Worm (Caenorhabditis elegans) whole organism, L1 larva: Measurements from ENCODE around the gene lfi-1.

Experiments
- C34B4.2 ChIP-seq: sonication (generic microtip); optimal IDR thresholded peaks from 2 replicates; lab custom pipeline; 2017; ENCODE audit warnings: mild to moderate bottlenecking, missing genetic modification characterization, missing compliant biosample characterization
- F16B12.6 ChIP-seq: fragments of 150-350 bp; optimal IDR thresholded peaks from 2 replicates; lab custom pipeline; 2014; ENCODE audit warnings: missing biosample characterization, missing genetic modification characterization
- aha-1 ChIP-seq: fragments of 150-350 bp; optimal IDR thresholded peaks from 2 replicates; lab custom pipeline; 2014; ENCODE audit warnings: missing biosample characterization, missing genetic modification characterization
- alr-1 ChIP-seq: fragments of 200-800 bp; sonication (Bioruptor generic); optimal IDR thresholded peaks from 2 replicates; lab custom pipeline; 2018; ENCODE audit warnings: borderline replicate concordance, mild to moderate bottlenecking, missing genetic modification characterization, missing compliant biosample characterization
- ceh-8 ChIP-seq: fragments of 200-800 bp; sonication (Bioruptor generic); optimal IDR thresholded peaks from 2 replicates; lab custom pipeline; 2018; ENCODE audit warnings: mild to moderate bottlenecking, missing genetic modification characterization, moderate library complexity, missing compliant biosample characterization
- ceh-88 ChIP-seq: fragments of 200-800 bp; sonication (Bioruptor generic); IDR thresholded peaks from 2 replicates; pipeline ENCODE4 v1.3.6; 2022; ENCODE audit warnings: missing genetic modification characterization, missing compliant biosample characterization
- ces-1 ChIP-seq: fragments of 150-350 bp; optimal IDR thresholded peaks from 2 replicates; lab custom pipeline; 2014; ENCODE audit warnings: missing biosample characterization, missing genetic modification reagents, missing genetic modification characterization
- efl-1 ChIP-seq, 4 experiments: fragments of 150-350 bp; optimal IDR thresholded peaks in 3 of 4; peaks in 1 of 4; 1 replicate in 1 of 4; 2 replicates in 3 of 4; lab custom pipeline; 2014; ENCODE audit warnings: missing biosample characterization in 2 of 4, missing genetic modification characterization in 2 of 4, missing genetic modification reagents in 2 of 4
- egl-13 ChIP-seq: sonication (generic microtip); optimal IDR thresholded peaks from 2 replicates; lab custom pipeline; 2016; ENCODE audit warnings: missing genotype, missing genetic modification reagents, missing genetic modification characterization, missing compliant biosample characterization
- egl-27 ChIP-seq, 2 experiments: fragments of 150-350 bp in 1 of 2; sonication (generic microtip); optimal IDR thresholded peaks; 3 replicates each; lab custom pipeline; 2017 to 2018; ENCODE audit warnings: missing biosample characterization in 2 of 2, missing genetic modification characterization in 2 of 2, missing genetic modification reagents in 2 of 2
- elt-3 ChIP-seq, 6 experiments: fragments of 150-350 bp in 1 of 6; sonication (generic microtip); optimal IDR thresholded peaks; 2 replicates each; lab custom pipeline; 2017 to 2018; ENCODE audit warnings: missing biosample characterization in 6 of 6, missing genetic modification characterization in 6 of 6, inconsistent platforms in 1 of 6
- ets-5 ChIP-seq: fragments of 200-800 bp; sonication (Bioruptor generic); IDR thresholded peaks from 2 replicates; pipeline ENCODE4 v1.3.6; 2022; ENCODE audit warnings: missing genetic modification characterization, missing compliant biosample characterization
- fkh-10 ChIP-seq: sonication (generic microtip); optimal IDR thresholded peaks from 2 replicates; lab custom pipeline; 2017; ENCODE audit warnings: missing biosample characterization, missing genetic modification reagents, missing genetic modification characterization
- fkh-4 ChIP-seq: sonication (generic microtip); optimal IDR thresholded peaks from 2 replicates; lab custom pipeline; 2016; ENCODE audit warnings: missing compliant biosample characterization, missing genetic modification characterization, borderline replicate concordance
- fkh-8 ChIP-seq: sonication (generic microtip); optimal IDR thresholded peaks from 2 replicates; lab custom pipeline; 2016; ENCODE audit warnings: mild to moderate bottlenecking, missing genetic modification characterization, missing compliant biosample characterization
- fos-1 ChIP-seq: fragments of 150-350 bp; optimal IDR thresholded peaks from 2 replicates; lab custom pipeline; 2014; ENCODE audit warnings: missing biosample characterization, missing genetic modification characterization
- hlh-4 ChIP-seq: sonication (generic microtip); optimal IDR thresholded peaks from 2 replicates; lab custom pipeline; 2016; ENCODE audit warnings: mild to moderate bottlenecking, missing genetic modification characterization, missing compliant biosample characterization
- lin-13 ChIP-seq: fragments of 150-350 bp; optimal IDR thresholded peaks from 2 replicates; lab custom pipeline; 2014; ENCODE audit warnings: missing biosample characterization, missing genetic modification reagents, missing genetic modification characterization
- lin-14 ChIP-seq: fragments of 200-800 bp; sonication (Bioruptor generic); optimal IDR thresholded peaks from 2 replicates; lab custom pipeline; 2018; ENCODE audit warnings: mild to moderate bottlenecking, missing genetic modification characterization, moderate library complexity, missing compliant biosample characterization
- lin-35 ChIP-seq, 2 experiments: fragments of 150-350 bp; optimal IDR thresholded peaks; 2 replicates each; lab custom pipeline; 2014; ENCODE audit warnings: missing biosample characterization in 2 of 2, missing genetic modification characterization in 2 of 2, missing genetic modification reagents in 2 of 2
- lir-3 ChIP-seq: sonication (generic microtip); optimal IDR thresholded peaks from 2 replicates; lab custom pipeline; 2016; ENCODE audit warnings: mild to moderate bottlenecking, missing genetic modification characterization, moderate library complexity, missing compliant biosample characterization; ENCODE audit not compliant: poor library complexity
- mab-9 ChIP-seq: fragments of 200-800 bp; sonication (Bioruptor generic); IDR thresholded peaks from 2 replicates; pipeline ENCODE4 v1.3.6; 2022; ENCODE audit warnings: missing genetic modification reagents, missing genetic modification characterization, missing compliant biosample characterization
- mef-2 ChIP-seq: fragments of 150-350 bp; optimal IDR thresholded peaks from 2 replicates; lab custom pipeline; 2014; ENCODE audit warnings: missing biosample characterization, missing genetic modification characterization
- nhr-12 ChIP-seq: sonication (generic microtip); optimal IDR thresholded peaks from 2 replicates; lab custom pipeline; 2017; ENCODE audit warnings: missing biosample characterization, missing genetic modification characterization
- nhr-20 ChIP-seq: sonication (generic microtip); optimal IDR thresholded peaks from 2 replicates; lab custom pipeline; 2016; ENCODE audit warnings: mild to moderate bottlenecking, missing genetic modification characterization, missing compliant biosample characterization
- nhr-47 ChIP-seq: sonication (generic microtip); optimal IDR thresholded peaks from 2 replicates; lab custom pipeline; 2016; ENCODE audit warnings: mild to moderate bottlenecking, missing genetic modification characterization, moderate library complexity, missing compliant biosample characterization
- nhr-76 ChIP-seq: sonication (generic microtip); optimal IDR thresholded peaks from 2 replicates; lab custom pipeline; 2017; ENCODE audit warnings: missing biosample characterization, missing genetic modification characterization
- nhr-90 ChIP-seq: sonication (generic microtip); optimal IDR thresholded peaks from 2 replicates; lab custom pipeline; 2016; ENCODE audit warnings: mild to moderate bottlenecking, missing genetic modification characterization, missing compliant biosample characterization; ENCODE audit not compliant: poor library complexity
- pax-3 ChIP-seq: fragments of 200-800 bp; sonication (Bioruptor generic); optimal IDR thresholded peaks from 2 replicates; lab custom pipeline; 2018; ENCODE audit warnings: mild to moderate bottlenecking, missing genetic modification characterization, moderate library complexity, missing compliant biosample characterization
- unc-130 ChIP-seq: fragments of 150-350 bp; optimal IDR thresholded peaks from 2 replicates; lab custom pipeline; 2017; ENCODE audit warnings: missing biosample characterization, missing genetic modification characterization, inconsistent platforms
- unc-30 ChIP-seq: sonication (generic microtip); optimal IDR thresholded peaks from 2 replicates; lab custom pipeline; 2017; ENCODE audit warnings: missing biosample characterization, missing genetic modification characterization
- unc-86 ChIP-seq: sonication (generic microtip); optimal IDR thresholded peaks from 2 replicates; lab custom pipeline; 2016; ENCODE audit warnings: missing genetic modification characterization, missing compliant biosample characterization
- zip-4 ChIP-seq: fragments of 200-800 bp; sonication (Bioruptor generic); optimal IDR thresholded peaks from 2 replicates; lab custom pipeline; 2018; ENCODE audit warnings: mild to moderate bottlenecking, missing genetic modification characterization, moderate library complexity, missing compliant biosample characterization

lfi-1 gene

DNA sequence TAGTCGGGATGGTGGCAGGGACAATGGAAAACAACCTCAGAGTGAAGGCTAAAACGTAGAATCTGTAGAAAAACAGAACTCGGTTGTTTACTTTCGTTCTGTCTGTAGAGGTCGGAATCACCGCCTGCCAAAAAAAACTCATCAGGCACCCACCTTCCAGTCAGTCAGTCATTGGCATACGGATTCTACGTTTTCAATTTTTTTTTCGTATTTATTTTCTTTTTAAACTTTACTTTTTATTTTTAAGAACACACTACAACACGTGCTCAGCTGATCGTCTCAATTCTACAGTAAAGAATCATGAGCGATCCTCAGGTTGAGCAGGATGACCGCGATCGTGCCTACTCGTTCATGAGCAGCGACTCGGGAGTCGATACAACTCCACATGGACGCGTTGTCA lies at the start of gene lfi-1:
Gene lfi-1, plus strand, starts transcription at position 301 of the 400 bp plus-strand sequence.
- TF ChIP-seq aha-1 (tag; lab: Kevin White, UChicago), result no peak
- TF ChIP-seq ceh-88, result no peak
- no peak for TF ChIP-seq zip-4 (GFP tag; lab: Kevin White, UChicago)
- TF ChIP-seq ceh-8 (GFP tag; lab: Kevin White, UChicago), result no peak
- no peak for TF ChIP-seq lin-14 (GFP tag; lab: Kevin White, UChicago)
- TF ChIP-seq fos-1 (tag; lab: Kevin White, UChicago), result no peak
- TF ChIP-seq nhr-76 (tag; lab: Kevin White, UChicago), result no peak
- TF ChIP-seq egl-13 (tag; lab: Kevin White, UChicago), result no peak
- no peak for TF ChIP-seq unc-130 (tag; lab: Kevin White, UChicago)
- TF ChIP-seq, all 84 proteins: peak for 0

DNA sequence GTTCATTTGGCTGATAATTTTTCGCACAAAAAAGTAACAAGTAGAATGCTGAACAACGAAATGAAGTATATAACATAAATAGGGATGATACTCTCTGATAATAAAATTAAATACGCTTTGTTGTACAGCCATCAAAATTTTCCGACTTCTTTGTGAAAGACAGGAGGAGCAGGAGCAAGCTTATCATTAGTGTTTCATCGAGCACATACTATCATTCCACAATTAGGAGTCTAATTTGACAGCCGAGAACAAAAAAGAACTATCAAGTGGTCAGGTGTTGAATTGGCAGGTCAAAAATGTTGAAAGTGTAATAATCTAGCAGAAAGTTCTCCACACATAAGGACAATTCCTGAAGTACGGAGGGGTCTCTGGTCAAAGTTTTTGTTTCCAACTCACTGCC lies 48.5 kb upstream of the lfi-1 start:
- TF ChIP-seq unc-130 (tag; lab: Kevin White, UChicago) (no peak), zip-4 (GFP tag; lab: Kevin White, UChicago) (no peak)

DNA sequence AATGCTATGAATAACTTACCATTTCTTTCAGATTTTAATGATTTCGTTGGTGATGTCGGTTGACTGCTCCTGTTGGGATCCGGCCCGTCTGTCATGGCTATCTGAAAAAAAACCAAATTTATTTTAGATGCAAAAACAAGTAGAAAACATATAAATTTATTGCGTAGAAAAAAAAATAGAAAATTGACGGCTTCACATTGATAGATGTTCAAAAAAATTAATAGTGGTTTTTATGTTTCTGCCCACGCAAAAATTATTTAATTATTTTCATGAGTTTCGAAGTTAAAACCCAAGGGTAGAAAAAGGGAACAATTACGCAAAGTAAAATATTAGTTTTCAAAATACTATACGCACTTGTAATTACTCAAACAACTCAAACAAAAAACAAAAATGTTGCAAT lies 47.0 kb upstream of the lfi-1 start, which contains the start of gene mct-4:
Gene mct-4, minus strand, starts transcription at position 101 of the 400 bp plus-strand sequence.
- TF ChIP-seq lir-3 (no peak), lin-35 (GFP tag; optimal IDR thresholded peaks at IDR 0.05; lab: Kevin White, UChicago) (no peak), nhr-20 (tag; lab: Kevin White, UChicago) (no peak), egl-13 (tag; lab: Kevin White, UChicago) (no peak), elt-3 (tag; optimal IDR thresholded peaks at IDR 0.05; lab: Kevin White, UChicago) (no peak), ces-1 (no peak), pax-3 (tag; lab: Kevin White, UChicago) (no peak), C34B4.2 (no peak), F16B12.6 (tag; lab: Kevin White, UChicago) (no peak), hlh-4 (tag; lab: Kevin White, UChicago) (no peak)

DNA sequence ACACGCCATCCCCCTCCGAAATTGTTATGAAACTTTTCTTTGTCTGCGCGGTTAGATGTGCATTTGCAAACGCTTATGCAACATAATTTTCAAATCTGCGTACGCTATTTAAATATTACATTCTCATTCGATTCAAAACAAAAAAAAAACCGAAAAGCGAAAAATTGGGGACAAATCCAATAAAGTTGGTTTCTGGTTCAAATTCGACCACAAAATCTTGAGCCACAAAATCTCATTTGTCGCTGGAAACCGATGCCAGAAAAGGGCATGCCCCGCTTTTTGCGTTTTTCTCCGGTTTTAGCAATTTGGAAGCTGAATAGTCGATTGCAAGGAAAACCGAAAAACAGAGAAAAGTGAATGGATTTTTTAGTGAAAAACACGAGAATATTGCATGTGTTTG lies 44.6 kb upstream of the lfi-1 start:
- TF ChIP-seq efl-1 (optimal IDR thresholded peaks at IDR 0.05; lab: Kevin White, UChicago) (no peak), efl-1 (GFP tag; optimal IDR thresholded peaks at IDR 0.05 in 1 of 2; lab: Kevin White, UChicago) (peak in 1 of 2 experiments; percentile 26), lin-14 (GFP tag; lab: Kevin White, UChicago) (peak; percentile 54), egl-27 (tag; optimal IDR thresholded peaks at IDR 0.05; lab: Kevin White, UChicago) (no peak)

DNA sequence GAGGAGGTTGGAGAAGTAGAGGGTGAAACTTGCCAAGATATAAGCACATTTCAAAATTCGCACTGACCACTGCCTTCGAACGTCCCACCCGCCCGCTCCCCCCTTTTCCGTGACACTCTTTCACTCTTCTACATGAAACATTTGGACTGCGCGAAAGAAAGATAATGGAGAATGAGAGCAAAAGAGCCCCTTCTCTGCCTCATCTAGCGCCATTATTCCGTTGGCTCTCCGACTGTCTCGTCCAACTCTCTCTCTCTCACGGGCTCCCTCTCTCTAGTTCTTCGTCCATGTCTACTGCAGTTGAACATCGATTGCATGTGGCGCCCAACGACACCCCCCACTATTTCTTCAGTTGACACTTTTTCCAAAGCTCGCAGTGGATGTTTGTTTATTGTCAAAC lies 43.7 kb upstream of the lfi-1 start:
- TF ChIP-seq unc-30 (tag; lab: Kevin White, UChicago) (no peak), fkh-8 (peak; percentile 21), lin-14 (GFP tag; lab: Kevin White, UChicago) (peak; percentile 77), nhr-47 (tag; lab: Kevin White, UChicago) (no peak), unc-86 (tag; lab: Kevin White, UChicago) (peak; percentile 21)

DNA sequence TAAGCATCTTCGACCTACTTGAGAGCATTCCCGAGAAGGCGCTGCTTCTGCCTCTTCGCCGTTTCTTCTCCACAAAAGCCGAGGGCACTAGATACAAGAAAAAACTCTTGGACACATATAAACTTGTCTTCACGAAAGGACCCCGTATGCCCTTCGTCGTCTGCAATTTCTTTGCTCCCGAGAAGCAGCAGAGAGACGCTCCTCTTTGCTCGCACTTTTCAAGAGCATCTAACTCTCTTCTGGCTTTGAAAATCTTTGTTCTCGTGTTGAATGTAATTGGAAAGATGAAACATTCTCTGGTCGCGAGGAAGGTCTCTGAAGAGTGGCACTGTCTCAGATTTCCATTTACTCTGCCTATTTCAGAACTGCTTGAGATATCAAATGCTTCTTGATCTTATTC lies 37.6 kb upstream of the lfi-1 start:
- TF ChIP-seq fkh-10 (GFP tag; lab: Kevin White, UChicago) (peak; percentile 71), lin-14 (GFP tag; lab: Kevin White, UChicago) (peak; percentile 21), nhr-90 (no peak)

DNA sequence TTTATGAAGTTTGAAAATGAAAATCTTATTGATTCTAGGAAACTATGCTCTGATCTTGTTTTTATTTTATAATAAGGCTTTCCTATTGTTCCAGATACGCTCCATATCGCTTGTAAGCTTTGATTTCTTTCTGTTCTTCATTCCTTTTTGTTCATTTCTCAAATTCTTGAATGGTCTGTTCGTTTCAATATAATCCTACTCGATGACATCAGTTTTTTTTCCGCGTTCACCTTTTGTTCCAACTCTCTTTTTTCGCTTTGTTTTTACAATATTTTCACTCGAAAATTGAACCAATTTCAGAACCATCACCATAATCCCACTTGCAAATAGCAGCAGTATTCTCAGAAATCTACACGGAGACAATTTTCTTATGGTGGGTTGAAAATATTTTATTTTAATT lies 28.9 kb upstream of the lfi-1 start, which contains the start of gene tyra-3:
Gene tyra-3, plus strand, starts transcription at position 301 of the 400 bp plus-strand sequence.
- TF ChIP-seq mab-9 (GFP tag; lab: Robert Waterston, UW) (no peak), fkh-4 (tag; lab: Kevin White, UChicago) (no peak), alr-1 (tag; lab: Kevin White, UChicago) (no peak), F16B12.6 (tag; lab: Kevin White, UChicago) (no peak), lin-13 (GFP tag; lab: Kevin White, UChicago) (no peak), nhr-12 (tag; lab: Kevin White, UChicago) (no peak), mef-2 (no peak), ets-5 (no peak)
